Fruit fly (Drosophila melanogaster) whole organism, pupa: ENCODE data around the gene kraken.

ENCODE experiments used
- CG15710 ChIP-seq: fragments of 200-800 bp; sonication (Bioruptor generic); optimal IDR thresholded peaks from 2 replicates; lab custom pipeline; 2018; ENCODE audit warnings: missing biosample characterization, mild to moderate bottlenecking, missing genetic modification characterization, moderate library complexity
- CG17806 ChIP-seq: fragments of 200-800 bp; sonication (Bioruptor generic); optimal IDR thresholded peaks from 2 replicates; lab custom pipeline; 2018; ENCODE audit warnings: missing biosample characterization, mild to moderate bottlenecking, missing genetic modification characterization, moderate library complexity
- CG4496 ChIP-seq: fragments of 200-800 bp; sonication (Bioruptor generic); IDR thresholded peaks from 3 replicates; pipeline ENCODE4 v1.3.6; 2022; ENCODE audit warnings: missing biosample characterization, missing genetic modification characterization
- CG8301 ChIP-seq: fragments of 200-800 bp; sonication (Bioruptor generic); optimal IDR thresholded peaks from 2 replicates; lab custom pipeline; 2018; ENCODE audit warnings: missing biosample characterization, mild to moderate bottlenecking, missing genetic modification characterization
- EcR ChIP-seq: fragments of 200-800 bp; sonication (Bioruptor generic); optimal IDR thresholded peaks from 3 replicates; lab custom pipeline; 2019; ENCODE audit warnings: missing biosample characterization, missing genetic modification characterization, mild to moderate bottlenecking, moderate library complexity, missing genetic modification reagents
- Pif1B ChIP-seq: fragments of 200-800 bp; sonication (Bioruptor generic); optimal IDR thresholded peaks from 3 replicates; lab custom pipeline; 2016; ENCODE audit warnings: missing biosample characterization, missing genetic modification characterization
- Snoo ChIP-seq: fragments of 200-800 bp; sonication (Bioruptor generic); optimal IDR thresholded peaks from 3 replicates; lab custom pipeline; 2017; ENCODE audit warnings: missing biosample characterization, mild to moderate bottlenecking, missing genetic modification characterization, inconsistent platforms
- fd96Ca ChIP-seq: fragments of 200-800 bp; sonication (Bioruptor generic); IDR thresholded peaks from 3 replicates; pipeline ENCODE4 v1.3.6; 2022; ENCODE audit warnings: missing biosample characterization, missing genetic modification characterization

- TF ChIP-seq Snoo (tag; lab: Kevin White, UChicago), result no peak
- TF ChIP-seq CG17806 (tag; lab: Kevin White, UChicago), result no peak
- TF ChIP-seq fd96Ca, result no peak
- no peak for TF ChIP-seq CG15710 (tag; lab: Kevin White, UChicago)
- TF ChIP-seq CG4496, result no peak
- no peak for TF ChIP-seq CG8301 (tag; lab: Kevin White, UChicago)
- TF ChIP-seq EcR (GFP tag; lab: Kevin White, UChicago), result no peak
- no peak for TF ChIP-seq Pif1B (GFP tag; lab: Kevin White, UChicago)
Measured at dm6 chr2L:886743-887142, 34.2 kb downstream of the kraken start.
